Worm (Caenorhabditis elegans) whole organism, early embryonic: ENCODE results near the gene EEED8.14.

Source experiments
- B0310.2 ChIP-seq: sonication (generic microtip); optimal IDR thresholded peaks from 2 replicates; lab custom pipeline; 2016; ENCODE audit warnings: mild to moderate bottlenecking, missing genetic modification characterization, missing compliant biosample characterization
- hnd-1 ChIP-seq: sonication (generic microtip); optimal IDR thresholded peaks from 2 replicates; lab custom pipeline; 2016; ENCODE audit warnings: missing genetic modification characterization, missing compliant biosample characterization
- scrt-1 ChIP-seq: fragments of 200-800 bp; sonication (Bioruptor generic); IDR thresholded peaks from 2 replicates; pipeline ENCODE4 v1.3.6; 2022; ENCODE audit warnings: missing genetic modification characterization, missing compliant biosample characterization

- TF ChIP-seq hnd-1 (tag; lab: Kevin White, UChicago) (no peak), B0310.2 (tag; lab: Kevin White, UChicago) (no peak), scrt-1 (GFP tag; lab: Robert Waterston, UW) (no peak)
These were observed 5.1 kb upstream of the EEED8.14 start, which contains the start of gene EEED8.15 for ce11 chrII:5418929-5419328.
